Fruit fly (Drosophila melanogaster) whole organism, embryonic: ENCODE measurements around the gene Hpd.
A peak's percentile ranks its signal among the peaks of the same experiment; 100 is the strongest.

Source experiments
- Atf6 ChIP-seq: fragments of 200-800 bp; sonication (Bioruptor generic); IDR thresholded peaks from 2 replicates; pipeline ENCODE4 v1.3.6; 2022; ENCODE audit warnings: missing biosample characterization, missing genetic modification characterization
- B-H1 ChIP-seq: fragments of 200-800 bp; sonication (Bioruptor generic); IDR thresholded peaks from 3 replicates; pipeline ENCODE4 v1.3.6; 2022; ENCODE audit warnings: missing biosample characterization, missing genetic modification characterization
- Bteb2 ChIP-seq: fragments of 200-800 bp; sonication (Bioruptor generic); optimal IDR thresholded peaks from 2 replicates; lab custom pipeline; 2016; ENCODE audit warnings: missing biosample characterization, missing genetic modification characterization
- CG10209 ChIP-seq: fragments of 200-800 bp; sonication (Bioruptor generic); optimal IDR thresholded peaks from 3 replicates; lab custom pipeline; 2017; ENCODE audit warnings: missing biosample characterization, mild to moderate bottlenecking, missing genetic modification characterization, missing genetic modification reagents
- CG1024 ChIP-seq: fragments of 200-800 bp; sonication (Bioruptor generic); IDR thresholded peaks from 2 replicates; pipeline ENCODE4 v1.3.6; 2022; ENCODE audit warnings: missing biosample characterization, missing genetic modification characterization
- CG10274 ChIP-seq: fragments of 200-800 bp; sonication (Bioruptor generic); optimal IDR thresholded peaks from 3 replicates; lab custom pipeline; 2017; ENCODE audit warnings: missing biosample characterization, mild to moderate bottlenecking, missing genetic modification characterization
- CG11504 ChIP-seq: fragments of 200-800 bp; sonication (Bioruptor generic); optimal IDR thresholded peaks from 3 replicates; lab custom pipeline; 2019; ENCODE audit warnings: missing biosample characterization, mild to moderate bottlenecking, missing genetic modification characterization, moderate library complexity
- CG12155 ChIP-seq: fragments of 200-800 bp; sonication (Bioruptor generic); optimal IDR thresholded peaks from 3 replicates; lab custom pipeline; 2016; ENCODE audit warnings: missing biosample characterization, missing genetic modification characterization
- CG12942 ChIP-seq: fragments of 200-800 bp; sonication (Bioruptor generic); optimal IDR thresholded peaks from 3 replicates; lab custom pipeline; 2016; ENCODE audit warnings: missing biosample characterization, missing genetic modification characterization
- CG13424 ChIP-seq: fragments of 200-800 bp; sonication (Bioruptor generic); optimal IDR thresholded peaks from 2 replicates; lab custom pipeline; 2019; ENCODE audit warnings: missing biosample characterization, mild to moderate bottlenecking, missing genetic modification characterization, moderate library complexity
- CG13775 ChIP-seq: fragments of 200-800 bp; sonication (Bioruptor generic); optimal IDR thresholded peaks from 3 replicates; lab custom pipeline; 2017; ENCODE audit warnings: missing biosample characterization, mild to moderate bottlenecking, missing genetic modification characterization
- CG15073 ChIP-seq: fragments of 200-800 bp; sonication (Bioruptor generic); optimal IDR thresholded peaks from 2 replicates; lab custom pipeline; 2016; ENCODE audit warnings: missing biosample characterization, missing genetic modification characterization
- CG15514 ChIP-seq: fragments of 200-800 bp; sonication (Bioruptor generic); optimal IDR thresholded peaks from 3 replicates; lab custom pipeline; 2017; ENCODE audit warnings: missing biosample characterization, missing genetic modification characterization, mild to moderate bottlenecking, moderate library complexity, missing genetic modification reagents
- CG15601 ChIP-seq: fragments of 200-800 bp; sonication (Bioruptor generic); optimal IDR thresholded peaks from 3 replicates; lab custom pipeline; 2019; ENCODE audit warnings: missing biosample characterization, mild to moderate bottlenecking, missing genetic modification characterization, moderate library complexity
- CG1647 ChIP-seq: fragments of 200-800 bp; sonication (Bioruptor generic); optimal IDR thresholded peaks from 3 replicates; lab custom pipeline; 2016; ENCODE audit warnings: missing biosample characterization, missing genetic modification characterization
- CG2120 ChIP-seq: fragments of 200-800 bp; sonication (Bioruptor generic); optimal IDR thresholded peaks from 3 replicates; lab custom pipeline; 2016; ENCODE audit warnings: missing biosample characterization, missing genetic modification characterization
- CG30020 ChIP-seq: fragments of 200-800 bp; optimal IDR thresholded peaks from 2 replicates; lab custom pipeline; 2019; ENCODE audit warnings: missing biosample characterization, mild to moderate bottlenecking, missing genetic modification characterization, moderate library complexity
- CG32767 ChIP-seq: fragments of 200-800 bp; sonication (Bioruptor generic); IDR thresholded peaks from 2 replicates; pipeline ENCODE4 v1.3.6; 2022; ENCODE audit warnings: missing biosample characterization, missing genetic modification characterization
- CG3281 ChIP-seq: fragments of 200-800 bp; sonication (Bioruptor generic); optimal IDR thresholded peaks from 3 replicates; lab custom pipeline; 2017; ENCODE audit warnings: missing biosample characterization, mild to moderate bottlenecking, missing genetic modification characterization
- CG3995 ChIP-seq: fragments of 200-800 bp; sonication (Bioruptor generic); optimal IDR thresholded peaks from 3 replicates; lab custom pipeline; 2016; ENCODE audit warnings: missing biosample characterization, missing genetic modification characterization
- CG8478 ChIP-seq: fragments of >200 bp; optimal IDR thresholded peaks from 2 replicates; lab custom pipeline; 2018
- CG9727 ChIP-seq: fragments of 200-800 bp; sonication (Bioruptor generic); optimal IDR thresholded peaks from 3 replicates; lab custom pipeline; 2017; ENCODE audit warnings: missing biosample characterization, mild to moderate bottlenecking, missing genetic modification characterization
- Gug ChIP-seq: fragments of 200-800 bp; sonication (Bioruptor generic); IDR thresholded peaks from 4 replicates; pipeline ENCODE4 v1.3.6; 2022; ENCODE audit warnings: missing biosample characterization, missing genetic modification characterization
- Hand ChIP-seq: fragments of 200-800 bp; sonication (Bioruptor generic); optimal IDR thresholded peaks from 2 replicates; lab custom pipeline; 2017; ENCODE audit warnings: mild to moderate bottlenecking, missing biosample characterization, missing genetic modification reagents, missing genetic modification characterization
- HmgZ ChIP-seq: fragments of 200-800 bp; sonication (Bioruptor generic); optimal IDR thresholded peaks from 2 replicates; lab custom pipeline; 2018; ENCODE audit warnings: missing biosample characterization, mild to moderate bottlenecking, missing genetic modification characterization
- MBD-R2 ChIP-seq: fragments of 200-800 bp; sonication (Bioruptor generic); IDR thresholded peaks from 2 replicates; pipeline ENCODE4 v1.3.6; 2022; ENCODE audit warnings: missing biosample characterization, missing genetic modification characterization
- MESR4 ChIP-seq: fragments of 200-800 bp; sonication (Bioruptor generic); optimal IDR thresholded peaks from 2 replicates; lab custom pipeline; 2018; ENCODE audit warnings: missing biosample characterization, mild to moderate bottlenecking, missing genetic modification characterization, moderate library complexity
- Mad ChIP-seq: fragments of 200-800 bp; sonication (Bioruptor generic); optimal IDR thresholded peaks from 2 replicates; lab custom pipeline; 2016; ENCODE audit warnings: missing biosample characterization, missing genetic modification characterization
- Max ChIP-seq: fragments of 200-800 bp; sonication (Bioruptor generic); optimal IDR thresholded peaks from 2 replicates; lab custom pipeline; 2016; ENCODE audit warnings: missing biosample characterization, mild to moderate bottlenecking, missing genetic modification characterization
- NFAT ChIP-seq: fragments of 200-800 bp; sonication (Bioruptor generic); IDR thresholded peaks from 2 replicates; pipeline ENCODE4 v1.3.6; 2022; ENCODE audit warnings: missing biosample characterization, missing genetic modification characterization
- Rx ChIP-seq: fragments of 200-800 bp; sonication (Bioruptor generic); IDR thresholded peaks from 2 replicates; pipeline ENCODE4 v1.3.6; 2022; ENCODE audit warnings: missing biosample characterization, missing genetic modification characterization
- Trl ChIP-seq, 3 experiments: fragments of >200 bp in 2 of 3; fragments of 200-800 bp in 1 of 3; sonication (Bioruptor generic) in 1 of 3; optimal IDR thresholded peaks; 2 replicates in 1 of 3; 3 replicates in 2 of 3; lab custom pipeline; 2016 to 2017; ENCODE audit warnings: missing biosample characterization in 1 of 3, missing genetic modification characterization in 1 of 3
- Usf ChIP-seq: fragments of 200-800 bp; sonication (Bioruptor generic); optimal IDR thresholded peaks from 2 replicates; lab custom pipeline; 2017; ENCODE audit warnings: missing genotype, missing biosample characterization, missing genetic modification characterization
- al ChIP-seq: fragments of 200-800 bp; sonication (Bioruptor generic); IDR thresholded peaks from 2 replicates; pipeline ENCODE4 v1.3.6; 2022; ENCODE audit warnings: missing biosample characterization, missing genetic modification characterization
- caup ChIP-seq: fragments of 200-800 bp; sonication (Bioruptor generic); optimal IDR thresholded peaks from 3 replicates; lab custom pipeline; 2017; ENCODE audit warnings: missing biosample characterization, mild to moderate bottlenecking, missing genetic modification characterization, moderate library complexity; ENCODE audit not compliant: severe bottlenecking
- crol ChIP-seq: fragments of 200-800 bp; sonication (Bioruptor generic); IDR thresholded peaks from 2 replicates; pipeline ENCODE4 v1.3.6; 2022; ENCODE audit warnings: missing biosample characterization, missing genetic modification characterization
- fd3F ChIP-seq: fragments of 200-800 bp; sonication (Bioruptor generic); optimal IDR thresholded peaks from 2 replicates; lab custom pipeline; 2018; ENCODE audit warnings: missing biosample characterization, mild to moderate bottlenecking, missing genetic modification characterization, moderate library complexity
- ftz-f1 ChIP-seq: fragments of 200-800 bp; sonication (Bioruptor generic); optimal IDR thresholded peaks from 2 replicates; lab custom pipeline; 2016; ENCODE audit warnings: missing biosample characterization, missing genetic modification characterization
- kni ChIP-seq: fragments of 200-800 bp; sonication (Bioruptor generic); optimal IDR thresholded peaks from 3 replicates; lab custom pipeline; 2017; ENCODE audit warnings: mild to moderate bottlenecking, missing biosample characterization, missing genetic modification reagents, missing genetic modification characterization
- lbe ChIP-seq: fragments of 200-800 bp; sonication (Bioruptor generic); optimal IDR thresholded peaks from 2 replicates; lab custom pipeline; 2016; ENCODE audit warnings: missing biosample characterization, mild to moderate bottlenecking, missing genetic modification characterization
- lilli ChIP-seq: fragments of 200-800 bp; sonication (Bioruptor generic); optimal IDR thresholded peaks from 3 replicates; lab custom pipeline; 2016; ENCODE audit warnings: missing biosample characterization, missing genetic modification characterization
- pan ChIP-seq, 4 experiments: fragments of >200 bp in 3 of 4; fragments of 200-800 bp in 1 of 4; sonication (Bioruptor generic) in 1 of 4; optimal IDR thresholded peaks in 3 of 4; IDR thresholded peaks in 1 of 4; 2 replicates each; pipeline versions ENCODE4 v1.3.6 to Lab custom; 2017 to 2022; ENCODE audit warnings: missing biosample characterization in 2 of 4, missing genetic modification characterization in 2 of 4, mixed read lengths in 1 of 4
- pzg ChIP-seq: fragments of 200-800 bp; sonication (Bioruptor generic); optimal IDR thresholded peaks from 3 replicates; lab custom pipeline; 2018; ENCODE audit warnings: missing biosample characterization, mild to moderate bottlenecking, missing genetic modification characterization, moderate library complexity
- ranshi ChIP-seq: fragments of 200-800 bp; sonication (Bioruptor generic); IDR thresholded peaks from 2 replicates; pipeline ENCODE4 v1.3.6; 2022; ENCODE audit warnings: missing biosample characterization, missing genetic modification characterization
- sd ChIP-seq: fragments of 200-800 bp; sonication (Bioruptor generic); optimal IDR thresholded peaks from 3 replicates; lab custom pipeline; 2018; ENCODE audit warnings: missing biosample characterization, mild to moderate bottlenecking, missing genetic modification characterization, moderate library complexity
- seq ChIP-seq: fragments of 200-800 bp; sonication (Bioruptor generic); IDR thresholded peaks from 2 replicates; pipeline ENCODE4 v1.3.6; 2022; ENCODE audit warnings: missing biosample characterization, missing genetic modification characterization
- tin ChIP-seq: fragments of 200-800 bp; sonication (Bioruptor generic); optimal IDR thresholded peaks from 3 replicates; lab custom pipeline; 2016; ENCODE audit warnings: missing biosample characterization, missing genetic modification characterization
- twi ChIP-seq: fragments of 200-800 bp; optimal IDR thresholded peaks from 2 replicates; lab custom pipeline; 2019; ENCODE audit warnings: missing biosample characterization, mild to moderate bottlenecking, missing genetic modification characterization, moderate library complexity
- unpg ChIP-seq: fragments of 200-800 bp; sonication (Bioruptor generic); optimal IDR thresholded peaks from 3 replicates; lab custom pipeline; 2018; ENCODE audit warnings: missing biosample characterization, mild to moderate bottlenecking, missing genetic modification characterization, moderate library complexity

The Hpd gene

DNA sequence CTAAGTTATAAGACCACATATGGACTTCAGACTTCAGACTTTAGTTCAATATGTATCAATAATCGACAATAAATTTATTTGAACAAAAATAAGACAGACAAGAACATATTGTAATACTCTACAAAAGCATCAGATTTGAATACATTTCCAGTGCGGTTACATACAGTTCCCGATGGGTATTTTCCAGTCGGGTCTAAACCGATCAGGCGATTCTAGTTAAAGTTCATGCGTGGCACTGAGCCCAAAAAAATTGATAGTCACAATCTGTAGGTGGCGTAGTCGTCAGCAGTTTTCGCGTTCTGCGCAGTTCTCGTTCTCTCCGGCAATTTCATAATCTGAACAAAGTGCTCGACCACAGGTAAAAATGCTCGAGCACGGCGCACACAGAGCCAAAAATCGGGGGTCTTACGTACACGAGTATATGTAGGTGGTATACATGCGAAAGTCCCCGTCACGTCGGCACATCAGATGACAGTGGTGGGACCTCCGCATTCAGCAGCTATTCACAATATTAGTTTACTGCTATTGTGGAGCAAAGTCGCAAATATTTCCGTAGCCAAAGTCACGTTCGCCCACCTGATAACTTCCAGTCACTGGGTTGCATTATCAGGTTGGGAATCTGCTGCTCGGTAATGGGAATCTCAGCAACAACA is 44.3 kb downstream of the Hpd start (continued):
- no peak for TF ChIP-seq MESR4 (GFP tag; lab: Kevin White, UChicago)
- no peak for TF ChIP-seq pzg (GFP tag; lab: Kevin White, UChicago)
- TF ChIP-seq caup (GFP tag; lab: Kevin White, UChicago) = peak; percentile 46
- peak; percentile 26 for TF ChIP-seq CG13424
- TF ChIP-seq kni = no peak
- TF ChIP-seq Atf6 = peak; percentile 75
- TF ChIP-seq twi (tag; lab: Kevin White, UChicago) = no peak
- peak; percentile 57 for TF ChIP-seq CG9727 (GFP tag; lab: Kevin White, UChicago)
- TF ChIP-seq Bteb2 (GFP tag; lab: Kevin White, UChicago) = peak; percentile 61
- TF ChIP-seq sd = peak; percentile 70
- TF ChIP-seq CG12942 = no peak
- TF ChIP-seq Rx = no peak
- TF ChIP-seq CG15514 = peak; percentile 38
- peak; percentile 95 for TF ChIP-seq CG3995
- no peak for TF ChIP-seq crol (GFP tag; lab: Robert Waterston, UW)
- TF ChIP-seq Max (GFP tag; lab: Kevin White, UChicago) = peak; percentile 47
- peak; percentile 29 for TF ChIP-seq NFAT (GFP tag; lab: Robert Waterston, UW)
- peak; percentile 60 for TF ChIP-seq CG12155 (GFP tag; lab: Kevin White, UChicago)
- peak; percentile 13; the same call in 1 of the 2 replicates for TF ChIP-seq al
- TF ChIP-seq CG11504 (tag; lab: Kevin White, UChicago) = peak; percentile 53
- TF ChIP-seq MBD-R2 (GFP tag; lab: Robert Waterston, UW) = peak; percentile 42; the same call in 1 of the 2 replicates
- no peak for TF ChIP-seq CG1024
- TF ChIP-seq seq (GFP tag; lab: Robert Waterston, UW) = no peak; the same call in 1 of the 2 replicates
- no peak for TF ChIP-seq CG8478 (lab: Kevin White, UChicago)
- peak; percentile 26 for TF ChIP-seq unpg (GFP tag; lab: Kevin White, UChicago)
- TF ChIP-seq ftz-f1 (GFP tag; lab: Kevin White, UChicago) = peak; percentile 55
- TF ChIP-seq CG13775 (GFP tag; lab: Kevin White, UChicago) = peak; percentile 37
- TF ChIP-seq CG30020 = no peak
- TF ChIP-seq CG32767 = no peak
- no peak for TF ChIP-seq B-H1 (GFP tag; lab: Robert Waterston, UW)
- peak; percentile 54 for TF ChIP-seq CG1647 (GFP tag; lab: Kevin White, UChicago)
- no peak for TF ChIP-seq tin (GFP tag; lab: Kevin White, UChicago)
- TF ChIP-seq Hand = peak; percentile 61
- peak; percentile 13 for TF ChIP-seq CG10274 (GFP tag; lab: Kevin White, UChicago)
- TF ChIP-seq fd3F (GFP tag; lab: Kevin White, UChicago) = peak; percentile 7
- peak; percentile 40 for TF ChIP-seq CG15073 (GFP tag; lab: Kevin White, UChicago)
- no peak for TF ChIP-seq CG15601
- peak; percentile 62 for TF ChIP-seq CG3281 (GFP tag; lab: Kevin White, UChicago)
- TF ChIP-seq Trl (optimal IDR thresholded peaks at IDR 0.05; lab: Kevin White, UChicago) = peak in 1 of 2 experiments; percentile 5
- TF ChIP-seq Trl (GFP tag; optimal IDR thresholded peaks at IDR 0.05; lab: Kevin White, UChicago) = no peak
- TF ChIP-seq Usf = peak; percentile 1
- TF ChIP-seq CG10209 (GFP tag; lab: Kevin White, UChicago) = peak; percentile 40
- no peak for TF ChIP-seq lbe (GFP tag; lab: Kevin White, UChicago)
- TF ChIP-seq ranshi (GFP tag; lab: Robert Waterston, UW) = 0 out of 2 replicates have a peak, but pooled peaks have one; percentile 41
- TF ChIP-seq CG2120 (GFP tag; lab: Kevin White, UChicago) = peak; percentile 90
- TF ChIP-seq lilli (GFP tag; lab: Kevin White, UChicago) = peak; percentile 80
- peak; percentile 17; the same call in 1 of the 4 replicates for TF ChIP-seq Gug (GFP tag; lab: Robert Waterston, UW)
- TF ChIP-seq HmgZ (tag; lab: Kevin White, UChicago) = peak; percentile 72
- no peak for TF ChIP-seq pan (optimal IDR thresholded peaks at IDR 0.05; lab: Kevin White, UChicago)
- peak in 1 of 2 experiments; percentile 31 for TF ChIP-seq pan (GFP tag; optimal IDR thresholded peaks at IDR 0.05 in 1 of 2, IDR thresholded peaks at IDR 0.05 in 1 of 2)
- no peak for TF ChIP-seq Mad (GFP tag; lab: Kevin White, UChicago)
